Fruit fly (Drosophila melanogaster) Kc167 (cell line): Measurements from ENCODE around the gene Sik2.

Experiments used
- Myc ChIP-seq: fragments of >200 bp; optimal IDR thresholded peaks from 2 replicates; lab custom pipeline; 2017; ENCODE audit warnings: missing external identifiers
- h ChIP-seq: fragments of >200 bp; optimal IDR thresholded peaks from 3 replicates; lab custom pipeline; 2018; ENCODE audit warnings: missing external identifiers
- insv ChIP-seq: fragments of >200 bp; optimal IDR thresholded peaks from 3 replicates; lab custom pipeline; 2018; ENCODE audit warnings: missing external identifiers
- psq ChIP-seq: fragments of >200 bp; optimal IDR thresholded peaks from 2 replicates; lab custom pipeline; 2017; ENCODE audit warnings: missing external identifiers

- TF ChIP-seq Myc (lab: Kevin White, UChicago): no peak
- no peak for TF ChIP-seq insv (lab: Kevin White, UChicago)
- TF ChIP-seq h: no peak
- peak; percentile 61 for TF ChIP-seq psq
Measured at dm6 chrX:2012837-2013236, 48.9 kb downstream of the Sik2 start.
